Worm (Caenorhabditis elegans): ENCODE data around the gene fbxb-57.
"Not testable (repeated sequence)": the region's sequence is repeated elsewhere in the genome, so short reads cannot be mapped to it uniquely, and the experiment has no call there.

The fbxb-57 gene

DNA sequence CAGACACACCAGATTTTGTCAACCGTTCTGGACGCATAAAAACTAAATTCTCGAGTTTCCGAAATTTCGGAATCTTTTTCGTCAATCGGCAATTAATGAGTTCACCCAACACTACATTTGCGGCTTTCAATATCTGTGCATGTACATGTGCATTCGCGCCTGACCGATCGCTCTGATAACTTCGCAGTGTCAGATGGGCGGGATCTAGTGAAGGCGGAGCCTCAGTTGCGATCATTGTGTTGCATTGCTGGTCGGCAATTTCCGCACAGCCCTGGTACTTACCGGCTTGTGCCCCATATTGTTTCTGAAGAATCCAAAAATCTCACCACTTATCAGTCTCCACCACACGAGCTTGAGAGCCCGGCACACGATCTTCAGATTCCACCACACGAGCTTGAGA, 27.9 kb upstream of the fbxb-57 start:
- TF ChIP-seq scrt-1 (GFP tag; IDR thresholded peaks at IDR 0.05) (no peak), pes-1 (GFP tag; IDR thresholded peaks at IDR 0.05) (no peak), sea-1 (GFP tag; conservative IDR thresholded peaks at IDR 0.05) (no peak), ceh-13 (GFP tag; optimal IDR thresholded peaks at IDR 0.05) (no peak), tbx-37 (GFP tag; conservative IDR thresholded peaks at IDR 0.05) (no peak), tra-4 (tag; optimal IDR thresholded peaks at IDR 0.05) (no peak), tbx-11 (GFP tag; IDR thresholded peaks at IDR 0.05) (no peak), hmg-4 (GFP tag; optimal IDR thresholded peaks at IDR 0.05) (no peak), flt-1 (GFP tag; IDR thresholded peaks at IDR 0.05) (no peak), aly-1 (tag; optimal IDR thresholded peaks at IDR 0.05) (no peak), hnd-1 (tag; optimal IDR thresholded peaks at IDR 0.05) (no peak), ets-7 (tag; optimal IDR thresholded peaks at IDR 0.05) (no peak), B0310.2 (tag; optimal IDR thresholded peaks at IDR 0.05) (no peak), F13C5.2 (tag; optimal IDR thresholded peaks at IDR 0.05) (no peak), ama-1 (optimal IDR thresholded peaks at IDR 0.05) (no peak), ceh-36 (tag; optimal IDR thresholded peaks at IDR 0.05) (no peak), hmbx-1 (tag; optimal IDR thresholded peaks at IDR 0.05) (no peak)

DNA sequence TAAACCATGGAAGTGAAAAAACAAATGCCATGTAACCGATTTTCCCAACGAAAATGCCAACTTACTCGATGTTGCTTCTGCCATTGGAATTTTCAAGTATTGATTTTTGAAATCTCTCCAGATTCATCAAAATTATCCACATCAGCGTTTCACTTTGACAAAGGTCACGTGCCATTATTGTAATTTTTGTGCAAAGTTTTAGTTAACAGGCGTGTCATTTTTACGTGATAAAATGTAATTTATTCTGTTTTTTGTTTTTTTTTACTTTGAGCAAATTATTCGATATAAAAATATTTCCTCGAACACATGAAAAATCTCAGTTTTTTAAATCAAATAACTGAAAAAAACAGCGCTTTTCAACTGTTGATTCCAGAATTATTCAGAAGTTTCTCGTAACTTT, 26.2 kb upstream of the fbxb-57 start, which contains the start of gene F21D9.2:
Gene F21D9.2, minus strand, starts transcription at position 101 of the 400 bp plus-strand sequence.
- no peak for TF ChIP-seq pes-1 (GFP tag; IDR thresholded peaks at IDR 0.05)
- TF ChIP-seq B0310.2 (tag; optimal IDR thresholded peaks at IDR 0.05) = no peak
- TF ChIP-seq hmbx-1 (tag; optimal IDR thresholded peaks at IDR 0.05) = no peak
- no peak for TF ChIP-seq sea-1 (GFP tag; conservative IDR thresholded peaks at IDR 0.05)
- TF ChIP-seq ama-1 (optimal IDR thresholded peaks at IDR 0.05) = no peak
- no peak for TF ChIP-seq flt-1 (GFP tag; IDR thresholded peaks at IDR 0.05)
- no peak for TF ChIP-seq tbx-37 (GFP tag; conservative IDR thresholded peaks at IDR 0.05)
- no peak for TF ChIP-seq ets-7 (tag; optimal IDR thresholded peaks at IDR 0.05)
- no peak for TF ChIP-seq hmg-4 (GFP tag; optimal IDR thresholded peaks at IDR 0.05)
- no peak for TF ChIP-seq scrt-1 (GFP tag; IDR thresholded peaks at IDR 0.05)
- TF ChIP-seq F13C5.2 (tag; optimal IDR thresholded peaks at IDR 0.05) = no peak
- no peak for TF ChIP-seq hnd-1 (tag; optimal IDR thresholded peaks at IDR 0.05)
- TF ChIP-seq tbx-11 (GFP tag; IDR thresholded peaks at IDR 0.05) = no peak
- TF ChIP-seq ceh-13 (GFP tag; optimal IDR thresholded peaks at IDR 0.05) = no peak
- TF ChIP-seq ceh-36 (tag; optimal IDR thresholded peaks at IDR 0.05) = no peak
- TF ChIP-seq aly-1 (tag; optimal IDR thresholded peaks at IDR 0.05) = no peak
- TF ChIP-seq tra-4 (tag; optimal IDR thresholded peaks at IDR 0.05) = no peak

DNA sequence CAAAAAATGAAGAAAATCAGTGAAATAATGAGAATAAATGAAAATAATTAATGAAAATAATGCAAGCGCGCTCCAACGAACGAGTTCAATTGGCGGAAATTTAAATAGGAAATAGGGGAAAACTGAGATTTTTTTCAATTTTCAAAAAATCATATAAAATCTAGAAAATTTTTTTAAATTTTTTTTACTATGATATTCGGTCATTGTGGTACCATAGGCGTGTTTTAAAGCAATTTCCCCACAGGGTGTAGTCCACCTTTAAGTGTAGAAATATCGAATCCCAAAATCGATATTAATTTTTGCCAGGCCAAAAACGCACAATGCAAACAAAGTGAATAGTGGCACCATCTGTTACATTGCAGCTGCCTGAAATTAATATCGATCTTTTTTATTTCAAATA, 24.4 kb upstream of the fbxb-57 start, which contains the start of gene F21D9.1:
Gene F21D9.1, plus strand, starts transcription at position 301 of the 400 bp plus-strand sequence.
- TF ChIP-seq hmbx-1 (tag; optimal IDR thresholded peaks at IDR 0.05); pes-1 (GFP tag; IDR thresholded peaks at IDR 0.05); hmg-4 (GFP tag; optimal IDR thresholded peaks at IDR 0.05): not testable (repeated sequence)

DNA sequence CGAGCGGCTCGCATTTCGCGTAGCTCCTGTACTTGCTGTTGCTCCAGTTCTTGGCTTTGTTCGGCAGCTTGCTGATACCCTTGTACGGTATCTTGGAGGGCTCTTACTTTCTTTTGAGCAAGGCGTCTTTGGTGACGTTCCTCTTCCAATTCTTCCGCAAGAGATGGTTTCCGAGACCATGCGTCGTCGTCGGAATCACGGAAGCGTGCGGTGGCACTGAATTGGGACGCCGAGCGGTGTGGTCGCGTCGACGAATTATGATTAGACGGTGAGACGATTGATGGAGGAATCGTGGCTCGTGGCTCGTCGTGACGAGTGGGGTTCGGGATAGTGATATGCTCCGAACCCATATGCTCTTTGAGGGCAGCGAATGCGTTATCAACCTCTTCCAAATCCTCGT, 12.2 kb upstream of the fbxb-57 start:
- TF ChIP-seq tbx-37 (GFP tag; conservative IDR thresholded peaks at IDR 0.05) = no peak

DNA sequence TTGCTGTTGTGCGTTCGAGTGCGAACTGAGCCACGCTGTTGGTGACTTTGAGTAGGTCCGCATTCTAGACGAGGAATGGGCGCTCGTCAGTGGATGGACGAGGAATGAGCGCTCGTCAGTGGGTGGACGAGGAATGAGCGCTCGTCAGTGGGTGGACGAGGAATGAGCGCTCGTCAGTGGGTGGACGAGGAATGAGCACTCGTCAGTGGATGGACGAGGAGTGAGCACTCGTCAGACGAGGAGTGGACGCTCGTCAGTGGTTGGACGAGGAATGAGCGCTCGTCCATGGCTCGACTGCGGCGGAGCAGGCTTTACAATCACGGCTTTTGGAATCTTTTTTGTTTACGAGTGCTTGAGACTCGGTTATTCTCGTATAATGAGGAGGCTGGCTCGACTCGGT, 10.1 kb upstream of the fbxb-57 start:
- no peak for TF ChIP-seq sea-1 (GFP tag; conservative IDR thresholded peaks at IDR 0.05)
- no peak for TF ChIP-seq hmbx-1 (tag; optimal IDR thresholded peaks at IDR 0.05)
- TF ChIP-seq hmg-4 (GFP tag; optimal IDR thresholded peaks at IDR 0.05) = no peak
- TF ChIP-seq tbx-37 (GFP tag; conservative IDR thresholded peaks at IDR 0.05) = no peak
- no peak for TF ChIP-seq tra-4 (tag; optimal IDR thresholded peaks at IDR 0.05)
- no peak for TF ChIP-seq B0310.2 (tag; optimal IDR thresholded peaks at IDR 0.05)
- no peak for TF ChIP-seq ama-1 (optimal IDR thresholded peaks at IDR 0.05)
- TF ChIP-seq hnd-1 (tag; optimal IDR thresholded peaks at IDR 0.05) = no peak
- TF ChIP-seq scrt-1 (GFP tag; IDR thresholded peaks at IDR 0.05) = no peak

DNA sequence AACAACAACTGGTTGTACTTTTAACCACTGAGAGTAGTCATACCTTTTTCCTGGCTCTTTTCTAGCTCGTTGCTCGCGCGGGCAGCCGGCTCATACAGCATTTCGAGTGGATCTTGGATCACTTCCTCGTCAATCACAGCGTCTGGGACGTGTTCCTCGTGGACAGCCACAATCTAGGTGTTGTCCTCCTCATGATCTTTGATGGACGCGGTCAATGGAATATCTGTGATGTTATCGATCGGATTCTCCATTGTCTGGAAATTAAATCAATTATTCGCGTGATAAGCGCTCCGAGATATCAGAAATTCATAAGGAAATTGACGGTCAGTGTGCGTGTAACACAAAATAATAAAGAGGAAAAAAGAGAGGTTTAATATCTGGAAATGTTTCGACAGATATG, 8.7 kb upstream of the fbxb-57 start, which contains the start of gene F21D9.8:
Gene F21D9.8, minus strand, starts transcription at position 101 of the 400 bp plus-strand sequence.
- no peak for TF ChIP-seq F13C5.2 (tag; optimal IDR thresholded peaks at IDR 0.05)
- TF ChIP-seq pes-1 (GFP tag; IDR thresholded peaks at IDR 0.05) = no peak
- TF ChIP-seq tra-4 (tag; optimal IDR thresholded peaks at IDR 0.05) = no peak
- no peak for TF ChIP-seq hmg-4 (GFP tag; optimal IDR thresholded peaks at IDR 0.05)
- no peak for TF ChIP-seq ceh-36 (tag; optimal IDR thresholded peaks at IDR 0.05)
- no peak for TF ChIP-seq tbx-37 (GFP tag; conservative IDR thresholded peaks at IDR 0.05)
- TF ChIP-seq hmbx-1 (tag; optimal IDR thresholded peaks at IDR 0.05) = no peak
- TF ChIP-seq ceh-13 (GFP tag; optimal IDR thresholded peaks at IDR 0.05) = no peak
- no peak for TF ChIP-seq B0310.2 (tag; optimal IDR thresholded peaks at IDR 0.05)
- TF ChIP-seq ama-1 (optimal IDR thresholded peaks at IDR 0.05) = no peak
- TF ChIP-seq ets-7 (tag; optimal IDR thresholded peaks at IDR 0.05) = no peak
- TF ChIP-seq hnd-1 (tag; optimal IDR thresholded peaks at IDR 0.05) = no peak
- no peak for TF ChIP-seq sea-1 (GFP tag; conservative IDR thresholded peaks at IDR 0.05)
- TF ChIP-seq scrt-1 (GFP tag; IDR thresholded peaks at IDR 0.05) = no peak
- no peak for TF ChIP-seq tbx-11 (GFP tag; IDR thresholded peaks at IDR 0.05)
- TF ChIP-seq aly-1 (tag; optimal IDR thresholded peaks at IDR 0.05) = no peak
- TF ChIP-seq flt-1 (GFP tag; IDR thresholded peaks at IDR 0.05) = no peak

DNA sequence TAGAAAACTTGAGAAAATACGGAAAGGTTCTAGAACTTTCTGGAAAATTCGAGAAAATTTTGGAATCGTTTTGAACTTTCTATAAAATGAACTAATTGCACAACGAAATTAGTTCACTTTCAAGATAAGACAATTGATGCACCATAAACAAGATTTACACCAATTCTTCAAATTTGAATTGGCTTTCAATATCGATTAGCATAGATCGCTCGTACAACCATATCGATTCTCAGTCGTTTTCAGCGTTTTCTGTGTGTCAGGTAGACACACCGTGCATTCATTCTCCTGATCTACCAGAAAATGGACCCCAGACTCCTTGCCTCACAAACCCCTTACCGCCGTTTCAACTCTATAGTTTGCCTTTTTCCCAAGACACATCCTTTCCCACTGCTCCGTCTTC, 6.2 kb upstream of the fbxb-57 start, which contains the start of gene fbxb-117:
Gene fbxb-117, plus strand, starts transcription at position 301 of the 400 bp plus-strand sequence.
- TF ChIP-seq pes-1 (GFP tag; IDR thresholded peaks at IDR 0.05) = no peak
- TF ChIP-seq sea-1 (GFP tag; conservative IDR thresholded peaks at IDR 0.05) = no peak
- TF ChIP-seq ceh-36 (tag; optimal IDR thresholded peaks at IDR 0.05) = no peak
- TF ChIP-seq F13C5.2 (tag; optimal IDR thresholded peaks at IDR 0.05) = no peak
- TF ChIP-seq hmbx-1 (tag; optimal IDR thresholded peaks at IDR 0.05) = no peak
- TF ChIP-seq flt-1 (GFP tag; IDR thresholded peaks at IDR 0.05) = no peak
- no peak for TF ChIP-seq scrt-1 (GFP tag; IDR thresholded peaks at IDR 0.05)
- TF ChIP-seq tbx-37 (GFP tag; conservative IDR thresholded peaks at IDR 0.05) = no peak
- TF ChIP-seq ceh-13 (GFP tag; optimal IDR thresholded peaks at IDR 0.05) = no peak
- TF ChIP-seq hmg-4 (GFP tag; optimal IDR thresholded peaks at IDR 0.05) = no peak
- no peak for TF ChIP-seq aly-1 (tag; optimal IDR thresholded peaks at IDR 0.05)
- no peak for TF ChIP-seq tra-4 (tag; optimal IDR thresholded peaks at IDR 0.05)
- no peak for TF ChIP-seq hnd-1 (tag; optimal IDR thresholded peaks at IDR 0.05)
- no peak for TF ChIP-seq B0310.2 (tag; optimal IDR thresholded peaks at IDR 0.05)
- TF ChIP-seq ama-1 (optimal IDR thresholded peaks at IDR 0.05) = no peak
- no peak for TF ChIP-seq tbx-11 (GFP tag; IDR thresholded peaks at IDR 0.05)

Measured in whole organism, early embryonic.